Fruit fly (Drosophila melanogaster) ovary, adult (tissue): ENCODE measurements around the gene CheB93b.

Source experiments
- CG17801 ChIP-seq: fragments of 200-800 bp; optimal IDR thresholded peaks from 2 replicates; lab custom pipeline; 2019; ENCODE audit warnings: missing biosample characterization, mild to moderate bottlenecking, missing genetic modification characterization, moderate library complexity; ENCODE audit not compliant: partially characterized antibody

Gene CheB93b

dm6 chr3R:21393005-21393729 lies 15.8 kb upstream of the CheB93b start:
- TF ChIP-seq CG17801 (GFP tag; lab: Kevin White, UChicago) = no peak

dm6 chr3R:21399642-21400041 lies 9.3 kb upstream of the CheB93b start, which contains the start of gene Ugt49B2:
TSS of gene Ugt49B2 (minus strand) at chr3R:21399742.
- no peak for TF ChIP-seq CG17801 (GFP tag; lab: Kevin White, UChicago)

- TF ChIP-seq CG17801 (GFP tag; lab: Kevin White, UChicago) = no peak
Observed at dm6 chr3R:21403435-21403834, 5.5 kb upstream of the CheB93b start, which contains the start of gene CG7907. TSS of gene CG7907 (plus strand) at chr3R:21403735.

dm6 chr3R:21406708-21407107 lies 2.2 kb upstream of the CheB93b start:
- TF ChIP-seq CG17801 (GFP tag; lab: Kevin White, UChicago) = no peak

- no peak for TF ChIP-seq CG17801 (GFP tag; lab: Kevin White, UChicago)
Observed at dm6 chr3R:21407145-21407544, 1.8 kb upstream of the CheB93b start, which contains the start of gene CheB93a. TSS of gene CheB93a (plus strand) at chr3R:21407445.

- no peak for TF ChIP-seq CG17801 (GFP tag; lab: Kevin White, UChicago)
Observed at dm6 chr3R:21408372-21408771, 551 bp upstream of the CheB93b start.

- TF ChIP-seq CG17801 (GFP tag; lab: Kevin White, UChicago) = no peak
Observed at dm6 chr3R:21414169-21414568, 5.2 kb downstream of the CheB93b start.

dm6 chr3R:21415016-21415638 lies 6.2 kb downstream of the CheB93b start:
- no peak for TF ChIP-seq CG17801 (GFP tag; lab: Kevin White, UChicago)

- TF ChIP-seq CG17801 (GFP tag; lab: Kevin White, UChicago) = no peak
Observed at dm6 chr3R:21416888-21417287, 8.0 kb downstream of the CheB93b start.

dm6 chr3R:21419258-21419657 lies 10.3 kb downstream of the CheB93b start:
- no peak for TF ChIP-seq CG17801 (GFP tag; lab: Kevin White, UChicago)

- no peak for TF ChIP-seq CG17801 (GFP tag; lab: Kevin White, UChicago)
Observed at dm6 chr3R:21419932-21420331, 11.0 kb downstream of the CheB93b start.

- no peak for TF ChIP-seq CG17801 (GFP tag; lab: Kevin White, UChicago)
Observed at dm6 chr3R:21426795-21427194, 17.9 kb downstream of the CheB93b start.

- no peak for TF ChIP-seq CG17801 (GFP tag; lab: Kevin White, UChicago)
Observed at dm6 chr3R:21433879-21434559, 25.1 kb downstream of the CheB93b start, which contains the start of gene lbl. TSS of gene lbl (minus strand) at chr3R:21434133.

dm6 chr3R:21437515-21438090 lies 28.7 kb downstream of the CheB93b start:
- no peak for TF ChIP-seq CG17801 (GFP tag; lab: Kevin White, UChicago)

dm6 chr3R:21440102-21440501 lies 31.2 kb downstream of the CheB93b start:
- no peak for TF ChIP-seq CG17801 (GFP tag; lab: Kevin White, UChicago)
